Worm (Caenorhabditis elegans) whole organism, early embryonic: ENCODE results near the gene sre-56.

ENCODE experiments used
- F13C5.2 ChIP-seq: sonication (generic microtip); optimal IDR thresholded peaks from 2 replicates; lab custom pipeline; 2017; ENCODE audit warnings: mild to moderate bottlenecking, missing genetic modification characterization, inconsistent platforms, missing compliant biosample characterization
- ama-1 ChIP-seq: fragments of 150-350 bp; optimal IDR thresholded peaks from 2 replicates; lab custom pipeline; 2014
- ceh-36 ChIP-seq: sonication (generic microtip); optimal IDR thresholded peaks from 2 replicates; lab custom pipeline; 2016; ENCODE audit warnings: missing genetic modification characterization, inconsistent platforms, missing compliant biosample characterization
- ets-7 ChIP-seq: sonication (generic microtip); optimal IDR thresholded peaks from 2 replicates; lab custom pipeline; 2016; ENCODE audit warnings: missing genotype, missing genetic modification characterization, missing compliant biosample characterization
- flt-1 ChIP-seq: fragments of 200-800 bp; sonication (Bioruptor generic); IDR thresholded peaks from 2 replicates; pipeline ENCODE4 v1.3.6; 2022; ENCODE audit warnings: missing genetic modification characterization, missing compliant biosample characterization
- hmg-4 ChIP-seq: fragments of 200-800 bp; sonication (Bioruptor generic); optimal IDR thresholded peaks from 2 replicates; lab custom pipeline; 2018; ENCODE audit warnings: mild to moderate bottlenecking, missing genetic modification characterization, missing compliant biosample characterization
- hnd-1 ChIP-seq: sonication (generic microtip); optimal IDR thresholded peaks from 2 replicates; lab custom pipeline; 2016; ENCODE audit warnings: missing genetic modification characterization, missing compliant biosample characterization
- pes-1 ChIP-seq: fragments of 200-800 bp; sonication (Bioruptor generic); IDR thresholded peaks from 2 replicates; pipeline ENCODE4 v1.3.6; 2022; ENCODE audit warnings: missing genetic modification reagents, missing genetic modification characterization, missing compliant biosample characterization
- scrt-1 ChIP-seq: fragments of 200-800 bp; sonication (Bioruptor generic); IDR thresholded peaks from 2 replicates; pipeline ENCODE4 v1.3.6; 2022; ENCODE audit warnings: missing genetic modification characterization, missing compliant biosample characterization
- tra-4 ChIP-seq: sonication (generic microtip); optimal IDR thresholded peaks from 2 replicates; lab custom pipeline; 2017; ENCODE audit warnings: missing genetic modification characterization, missing compliant biosample characterization

- TF ChIP-seq hnd-1 (tag; lab: Kevin White, UChicago) = no peak
- no peak for TF ChIP-seq ceh-36 (tag; lab: Kevin White, UChicago)
- TF ChIP-seq ama-1 (lab: Kevin White, UChicago) = no peak
- TF ChIP-seq tra-4 = no peak
- TF ChIP-seq scrt-1 (GFP tag; lab: Robert Waterston, UW) = no peak
- no peak for TF ChIP-seq flt-1 (GFP tag; lab: Robert Waterston, UW)
- TF ChIP-seq F13C5.2 = no peak
- no peak for TF ChIP-seq ets-7 (tag; lab: Kevin White, UChicago)
- TF ChIP-seq pes-1 (GFP tag; lab: Robert Waterston, UW) = no peak
- TF ChIP-seq hmg-4 (GFP tag; lab: Kevin White, UChicago) = no peak
Observed at ce11 chrII:12348957-12349356, 24.7 kb downstream of the sre-56 start.
